Worm (Caenorhabditis elegans) whole organism, midembryonic: ENCODE measurements around the gene Y39G8B.7.

ENCODE experiments used
- cog-1 ChIP-seq: sonication (generic microtip); optimal IDR thresholded peaks from 2 replicates; lab custom pipeline; 2016; ENCODE audit warnings: missing genetic modification characterization, missing compliant biosample characterization
- ref-1 ChIP-seq: fragments of 200-800 bp; sonication (Bioruptor generic); conservative IDR thresholded peaks from 2 replicates; pipeline ENCODE4 v1.3.6; 2022; ENCODE audit warnings: missing genetic modification reagents, missing genetic modification characterization, missing compliant biosample characterization
- tab-1 ChIP-seq: fragments of 200-800 bp; sonication (Bioruptor generic); IDR thresholded peaks from 2 replicates; pipeline ENCODE4 v1.3.6; 2022; ENCODE audit warnings: missing genetic modification characterization, missing compliant biosample characterization
- ztf-23 ChIP-seq: fragments of 200-800 bp; sonication (Bioruptor generic); IDR thresholded peaks from 2 replicates; pipeline ENCODE4 v1.3.6; 2022; ENCODE audit warnings: missing genetic modification reagents, missing genetic modification characterization, missing compliant biosample characterization
- ztf-29 ChIP-seq: fragments of 200-800 bp; sonication (Bioruptor generic); IDR thresholded peaks from 2 replicates; pipeline ENCODE4 v1.3.6; 2022; ENCODE audit warnings: missing genetic modification reagents, missing genetic modification characterization, missing compliant biosample characterization

ce11 chrII:13951986-13952385 lies 42.8 kb downstream of the Y39G8B.7 start:
- no peak for TF ChIP-seq ztf-23 (GFP tag; lab: Robert Waterston, UW)
- no peak for TF ChIP-seq ref-1
- TF ChIP-seq tab-1: no peak
- no peak for TF ChIP-seq ztf-29 (GFP tag; lab: Robert Waterston, UW)
- no peak for TF ChIP-seq cog-1 (tag; lab: Kevin White, UChicago)
